Worm (Caenorhabditis elegans) whole organism, L2 larva: ENCODE data around the gene C12D8.21.

Experiments
- C34F6.9 ChIP-seq: fragments of 150-350 bp; optimal IDR thresholded peaks from 2 replicates; lab custom pipeline; 2014; ENCODE audit warnings: missing biosample characterization, missing genetic modification characterization
- Y55F3AM.14 ChIP-seq: fragments of 200-800 bp; sonication (Bioruptor generic); optimal IDR thresholded peaks from 2 replicates; lab custom pipeline; 2018; ENCODE audit warnings: mild to moderate bottlenecking, missing genetic modification characterization, missing compliant biosample characterization
- aly-2 ChIP-seq: fragments of 150-350 bp; optimal IDR thresholded peaks from 2 replicates; lab custom pipeline; 2014; ENCODE audit warnings: missing biosample characterization, missing genetic modification characterization
- ama-1 ChIP-seq: fragments of 150-350 bp; optimal IDR thresholded peaks from 2 replicates; lab custom pipeline; 2018; ENCODE audit warnings: inconsistent platforms
- blmp-1 ChIP-seq: sonication (generic microtip); optimal IDR thresholded peaks from 2 replicates; lab custom pipeline; 2017; ENCODE audit warnings: missing genetic modification characterization, mild to moderate bottlenecking, missing compliant biosample characterization, antibody characterized with exemption, moderate library complexity; ENCODE audit not compliant: insufficient read depth
- ceh-82 ChIP-seq: fragments of 150-350 bp; optimal IDR thresholded peaks from 2 replicates; lab custom pipeline; 2014; ENCODE audit warnings: missing biosample characterization, missing genetic modification characterization
- crh-2 ChIP-seq: sonication (generic microtip); optimal IDR thresholded peaks from 2 replicates; lab custom pipeline; 2017; ENCODE audit warnings: missing biosample characterization, missing genetic modification characterization
- dmd-4 ChIP-seq: sonication (generic microtip); optimal IDR thresholded peaks from 2 replicates; lab custom pipeline; 2017; ENCODE audit warnings: missing biosample characterization, missing genetic modification characterization
- egl-27 ChIP-seq: sonication (generic microtip); optimal IDR thresholded peaks from 3 replicates; lab custom pipeline; 2017; ENCODE audit warnings: missing biosample characterization, missing genetic modification reagents, missing genetic modification characterization
- elt-1 ChIP-seq: fragments of 150-350 bp; optimal IDR thresholded peaks from 2 replicates; lab custom pipeline; 2014; ENCODE audit warnings: missing biosample characterization, missing genetic modification characterization
- elt-3 ChIP-seq: sonication (generic microtip); optimal IDR thresholded peaks from 2 replicates; lab custom pipeline; 2017; ENCODE audit warnings: missing biosample characterization, missing genetic modification characterization
- fos-1 ChIP-seq: fragments of 150-350 bp; optimal IDR thresholded peaks from 2 replicates; lab custom pipeline; 2014; ENCODE audit warnings: missing biosample characterization, missing genetic modification characterization
- lin-11 ChIP-seq: fragments of 150-350 bp; sonication (generic microtip); optimal IDR thresholded peaks from 2 replicates; lab custom pipeline; 2014; ENCODE audit warnings: missing biosample characterization, missing genetic modification characterization, inconsistent platforms, mixed read lengths
- lin-13 ChIP-seq: fragments of 150-350 bp; optimal IDR thresholded peaks from 2 replicates; lab custom pipeline; 2014; ENCODE audit warnings: missing biosample characterization, missing genetic modification reagents, missing genetic modification characterization
- lin-39 ChIP-seq: fragments of 150-350 bp; optimal IDR thresholded peaks from 2 replicates; lab custom pipeline; 2014; ENCODE audit warnings: missing biosample characterization, missing genetic modification reagents, missing genetic modification characterization
- lsy-2 ChIP-seq, 2 experiments: fragments of 150-350 bp in 1 of 2; sonication (generic microtip) in 1 of 2; optimal IDR thresholded peaks; 2 replicates each; lab custom pipeline; 2014 to 2017; ENCODE audit warnings: missing biosample characterization in 2 of 2, missing genetic modification characterization in 2 of 2
- mab-5 ChIP-seq: fragments of 150-350 bp; optimal IDR thresholded peaks from 2 replicates; lab custom pipeline; 2014; ENCODE audit warnings: missing biosample characterization, missing genetic modification characterization
- nhr-11 ChIP-seq: fragments of 150-350 bp; optimal IDR thresholded peaks from 2 replicates; lab custom pipeline; 2014; ENCODE audit warnings: missing biosample characterization, missing genetic modification characterization
- nhr-12 ChIP-seq: fragments of 150-350 bp; optimal IDR thresholded peaks from 2 replicates; lab custom pipeline; 2014; ENCODE audit warnings: missing biosample characterization, missing genetic modification characterization
- nhr-129 ChIP-seq: fragments of 150-350 bp; optimal IDR thresholded peaks from 2 replicates; lab custom pipeline; 2014; ENCODE audit warnings: missing biosample characterization, missing genetic modification characterization
- nhr-21 ChIP-seq: fragments of 150-350 bp; optimal IDR thresholded peaks from 2 replicates; lab custom pipeline; 2014; ENCODE audit warnings: missing biosample characterization, missing genetic modification characterization
- nhr-237 ChIP-seq: fragments of 150-350 bp; optimal IDR thresholded peaks from 2 replicates; lab custom pipeline; 2014; ENCODE audit warnings: missing biosample characterization, missing genetic modification characterization
- nhr-25 ChIP-seq: fragments of 150-350 bp; sonication (generic microtip); optimal IDR thresholded peaks from 3 replicates; lab custom pipeline; 2014; ENCODE audit warnings: missing biosample characterization, missing genetic modification characterization
- nhr-6 ChIP-seq: fragments of 150-350 bp; optimal IDR thresholded peaks from 2 replicates; lab custom pipeline; 2014; ENCODE audit warnings: missing biosample characterization, missing genetic modification characterization
- peb-1 ChIP-seq: fragments of 150-350 bp; optimal IDR thresholded peaks from 2 replicates; lab custom pipeline; 2014; ENCODE audit warnings: missing biosample characterization, missing genetic modification characterization
- sem-4 ChIP-seq: fragments of 150-350 bp; optimal IDR thresholded peaks from 2 replicates; lab custom pipeline; 2014; ENCODE audit warnings: missing biosample characterization, missing genetic modification reagents, missing genetic modification characterization
- skn-1 ChIP-seq: sonication (generic microtip); optimal IDR thresholded peaks from 2 replicates; lab custom pipeline; 2017; ENCODE audit warnings: missing biosample characterization, missing genetic modification characterization
- sma-3 ChIP-seq: sonication (generic microtip); optimal IDR thresholded peaks from 2 replicates; lab custom pipeline; 2016; ENCODE audit warnings: missing genetic modification reagents, missing genetic modification characterization, missing compliant biosample characterization
- sma-9 ChIP-seq, 2 experiments: fragments of 150-350 bp in 1 of 2; sonication (generic microtip) in 1 of 2; optimal IDR thresholded peaks; 2 replicates each; lab custom pipeline; 2014 to 2016; ENCODE audit warnings: missing genetic modification characterization in 2 of 2, mild to moderate bottlenecking in 1 of 2, missing biosample characterization in 1 of 2, missing compliant biosample characterization in 1 of 2, missing genetic modification reagents in 1 of 2, moderate library complexity in 1 of 2
- unc-39 ChIP-seq: fragments of 150-350 bp; optimal IDR thresholded peaks from 2 replicates; lab custom pipeline; 2014; ENCODE audit warnings: missing biosample characterization, missing genetic modification characterization
- unc-55 ChIP-seq: fragments of 150-350 bp; sonication (generic microtip); optimal IDR thresholded peaks from 3 replicates; lab custom pipeline; 2014; ENCODE audit warnings: missing biosample characterization, missing genetic modification reagents, missing genetic modification characterization
- unc-62 ChIP-seq: fragments of 150-350 bp; optimal IDR thresholded peaks from 2 replicates; lab custom pipeline; 2014; ENCODE audit warnings: missing biosample characterization, missing genetic modification reagents, missing genetic modification characterization
- zag-1 ChIP-seq: fragments of 150-350 bp; optimal IDR thresholded peaks from 2 replicates; lab custom pipeline; 2014; ENCODE audit warnings: missing biosample characterization, missing genetic modification characterization
- ztf-1 ChIP-seq: fragments of 200-800 bp; sonication (Bioruptor generic); conservative IDR thresholded peaks from 2 replicates; pipeline ENCODE4 v1.3.6; 2022; ENCODE audit warnings: missing genetic modification characterization, missing compliant biosample characterization
- ztf-11 ChIP-seq: sonication (generic microtip); optimal IDR thresholded peaks from 2 replicates; lab custom pipeline; 2017; ENCODE audit warnings: missing biosample characterization, missing genetic modification characterization
- ztf-4 ChIP-seq: fragments of 150-350 bp; optimal IDR thresholded peaks from 2 replicates; lab custom pipeline; 2014; ENCODE audit warnings: missing biosample characterization, missing genetic modification characterization

C12D8.21 gene

DNA sequence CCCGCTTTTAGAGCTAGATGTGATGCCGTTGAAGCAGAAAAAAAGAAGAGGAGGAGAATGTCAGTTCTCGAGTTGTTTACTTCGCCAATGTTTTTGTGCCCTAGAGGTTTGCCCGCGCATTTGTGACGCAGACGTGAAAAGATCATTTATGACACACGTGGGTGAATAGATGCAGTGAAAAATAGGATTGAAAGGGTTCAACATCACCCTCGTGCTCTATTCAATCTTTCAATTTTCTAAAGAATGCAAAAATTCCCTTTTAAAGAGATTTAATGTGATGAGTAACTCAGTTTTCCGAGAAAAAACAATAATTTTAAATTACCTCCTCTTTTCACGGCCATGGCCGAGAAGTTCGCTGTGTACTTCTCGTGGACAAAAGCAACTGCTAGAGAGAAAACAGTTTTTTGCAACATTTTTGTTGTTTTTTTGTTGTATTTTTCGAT is 5.5 kb upstream of the C12D8.21 start (continued):
- TF ChIP-seq sma-3 (no peak), skn-1 (no peak), lin-11 (tag; lab: Kevin White, UChicago) (peak; percentile 19), fos-1 (tag; lab: Kevin White, UChicago) (peak; percentile 6), lsy-2 (tag; optimal IDR thresholded peaks at IDR 0.05; lab: Kevin White, UChicago) (peak; percentile 11 to 73), ztf-11 (no peak), lin-13 (GFP tag; lab: Kevin White, UChicago) (peak; percentile 27), unc-39 (tag; lab: Kevin White, UChicago) (no peak)
- TF ChIP-seq, all 48 proteins: peak for 12

DNA sequence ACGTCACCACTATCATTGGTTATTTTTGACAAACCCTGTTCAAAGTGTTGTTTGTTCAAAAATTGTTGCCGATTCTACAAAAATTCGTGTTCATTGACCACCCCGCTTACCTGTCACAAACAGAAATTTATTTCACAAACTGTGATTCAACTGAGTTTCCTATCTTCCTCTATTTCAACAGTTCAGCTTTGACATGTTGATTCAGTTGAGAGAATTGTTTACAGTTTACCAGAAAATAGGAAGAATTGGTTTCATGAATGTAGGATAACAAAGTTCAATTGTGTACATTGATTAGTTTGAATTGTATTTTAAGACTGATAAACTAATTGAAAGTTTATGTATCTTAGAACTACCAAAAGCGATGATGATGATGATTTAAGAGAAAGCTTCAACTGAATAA is 4.6 kb upstream of the C12D8.21 start:
- TF ChIP-seq crh-2 (tag; lab: Kevin White, UChicago) (no peak), nhr-21 (tag; lab: Kevin White, UChicago) (no peak), nhr-237 (tag; lab: Kevin White, UChicago) (no peak), elt-1 (tag; lab: Kevin White, UChicago) (no peak), unc-62 (no peak), ztf-1 (no peak), ceh-82 (tag; lab: Kevin White, UChicago) (no peak), nhr-129 (tag; lab: Kevin White, UChicago) (no peak), unc-39 (tag; lab: Kevin White, UChicago) (no peak), elt-3 (no peak), dmd-4 (tag; lab: Kevin White, UChicago) (no peak), sma-3 (no peak), mab-5 (tag; lab: Kevin White, UChicago) (no peak), blmp-1 (tag; lab: Kevin White, UChicago) (no peak), ama-1 (lab: Kevin White, UChicago) (no peak), nhr-6 (no peak), nhr-11 (tag; lab: Kevin White, UChicago) (no peak), peb-1 (tag; lab: Kevin White, UChicago) (no peak)

DNA sequence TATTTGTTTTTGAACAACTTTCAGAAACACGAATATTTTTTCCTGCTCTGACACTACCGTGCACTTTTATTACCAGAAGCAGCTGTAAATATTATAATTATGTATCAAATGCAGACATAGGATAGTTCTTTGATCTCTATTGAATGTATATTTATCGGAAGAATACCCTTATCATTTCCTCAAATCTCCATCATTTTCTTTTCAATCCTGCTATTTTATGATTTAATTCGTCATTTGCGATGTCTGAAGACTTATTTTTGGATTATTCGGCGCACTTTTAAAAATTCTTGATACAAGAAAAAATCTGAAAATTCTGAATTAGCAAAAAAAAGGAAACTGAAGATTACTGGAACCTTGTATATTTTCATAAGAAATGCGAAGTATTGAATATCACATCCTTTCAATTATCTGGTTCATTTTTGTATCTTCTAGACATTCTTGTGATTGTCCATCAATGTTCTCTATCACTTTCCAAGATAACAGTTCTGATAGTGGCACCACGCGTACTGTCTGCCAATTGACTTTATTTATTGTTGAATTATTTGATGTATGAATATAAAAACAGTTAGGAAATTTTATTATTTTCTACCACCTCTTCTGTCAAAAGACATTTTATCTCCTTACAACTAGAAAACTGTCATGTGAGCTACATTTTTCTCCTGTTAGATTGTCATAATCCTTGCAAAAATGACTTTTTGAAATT is 3.2 kb upstream of the C12D8.21 start:
- TF ChIP-seq ztf-4 = no peak
- peak; percentile 46 for TF ChIP-seq fos-1 (tag; lab: Kevin White, UChicago)
- no peak for TF ChIP-seq nhr-12
- peak; percentile 41 for TF ChIP-seq sma-9 (GFP tag; optimal IDR thresholded peaks at IDR 0.05; lab: Kevin White, UChicago)
- no peak for TF ChIP-seq sma-9 (tag; optimal IDR thresholded peaks at IDR 0.05; lab: Kevin White, UChicago)
- no peak for TF ChIP-seq sem-4 (tag; lab: Kevin White, UChicago)
- TF ChIP-seq lin-13 (GFP tag; lab: Kevin White, UChicago) = no peak
- no peak for TF ChIP-seq unc-62
- no peak for TF ChIP-seq aly-2 (tag; lab: Kevin White, UChicago)

DNA sequence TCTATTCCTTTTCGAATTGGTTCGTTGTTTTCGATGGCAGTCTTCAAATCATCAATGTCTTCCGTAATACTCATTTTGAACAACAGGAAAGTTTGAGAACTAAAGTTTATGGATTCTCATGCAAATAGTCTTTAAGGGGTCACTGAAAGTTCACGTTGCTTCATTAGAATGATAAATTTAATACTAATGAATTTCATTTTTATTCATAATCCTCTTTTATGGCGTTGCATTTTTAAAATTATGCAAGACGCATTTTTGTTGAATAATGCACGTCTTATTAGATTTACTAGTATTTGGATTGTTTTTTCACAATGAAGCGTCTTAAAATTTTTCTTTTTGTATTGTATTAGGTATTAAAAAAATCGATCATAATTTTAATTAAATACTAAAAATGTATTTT is 2.1 kb upstream of the C12D8.21 start, which contains the start of gene C12D8.9:
C12D8.9 (minus strand) TSS at position 101 of the 400 bp plus-strand sequence.
- TF ChIP-seq skn-1 (no peak), lin-11 (tag; lab: Kevin White, UChicago) (no peak), nhr-6 (no peak), lsy-2 (tag; optimal IDR thresholded peaks at IDR 0.05; lab: Kevin White, UChicago) (no peak), nhr-25 (tag; lab: Kevin White, UChicago) (no peak), zag-1 (tag; lab: Kevin White, UChicago) (no peak), unc-55 (GFP tag; lab: Kevin White, UChicago) (no peak), ztf-11 (no peak), aly-2 (tag; lab: Kevin White, UChicago) (no peak), Y55F3AM.14 (no peak), C34F6.9 (no peak), dmd-4 (tag; lab: Kevin White, UChicago) (no peak), lin-39 (tag; lab: Kevin White, UChicago) (no peak), egl-27 (tag; lab: Kevin White, UChicago) (no peak), ama-1 (lab: Kevin White, UChicago) (no peak)
